Worm (Caenorhabditis elegans) whole organism, L2 larva: ENCODE results near the gene F01F1.3.

Experiments
- F13H6.1 ChIP-seq: sonication (generic microtip); optimal IDR thresholded peaks from 2 replicates; lab custom pipeline; 2016; ENCODE audit warnings: missing genetic modification characterization, missing compliant biosample characterization
- Y55F3AM.14 ChIP-seq: fragments of 200-800 bp; sonication (Bioruptor generic); optimal IDR thresholded peaks from 2 replicates; lab custom pipeline; 2018; ENCODE audit warnings: mild to moderate bottlenecking, missing genetic modification characterization, missing compliant biosample characterization
- ZK546.5 ChIP-seq: sonication (generic microtip); optimal IDR thresholded peaks from 2 replicates; lab custom pipeline; 2017; ENCODE audit warnings: missing biosample characterization, missing genetic modification characterization
- aly-2 ChIP-seq: fragments of 150-350 bp; optimal IDR thresholded peaks from 2 replicates; lab custom pipeline; 2014; ENCODE audit warnings: missing biosample characterization, missing genetic modification characterization
- blmp-1 ChIP-seq: sonication (generic microtip); optimal IDR thresholded peaks from 2 replicates; lab custom pipeline; 2017; ENCODE audit warnings: missing genetic modification characterization, mild to moderate bottlenecking, missing compliant biosample characterization, antibody characterized with exemption, moderate library complexity; ENCODE audit not compliant: insufficient read depth
- crh-2 ChIP-seq: sonication (generic microtip); optimal IDR thresholded peaks from 2 replicates; lab custom pipeline; 2017; ENCODE audit warnings: missing biosample characterization, missing genetic modification characterization
- dmd-4 ChIP-seq: sonication (generic microtip); optimal IDR thresholded peaks from 2 replicates; lab custom pipeline; 2017; ENCODE audit warnings: missing biosample characterization, missing genetic modification characterization
- egl-27 ChIP-seq: sonication (generic microtip); optimal IDR thresholded peaks from 3 replicates; lab custom pipeline; 2017; ENCODE audit warnings: missing biosample characterization, missing genetic modification reagents, missing genetic modification characterization
- elt-1 ChIP-seq: fragments of 150-350 bp; optimal IDR thresholded peaks from 2 replicates; lab custom pipeline; 2014; ENCODE audit warnings: missing biosample characterization, missing genetic modification characterization
- elt-3 ChIP-seq: sonication (generic microtip); optimal IDR thresholded peaks from 2 replicates; lab custom pipeline; 2017; ENCODE audit warnings: missing biosample characterization, missing genetic modification characterization
- fos-1 ChIP-seq: fragments of 150-350 bp; optimal IDR thresholded peaks from 2 replicates; lab custom pipeline; 2014; ENCODE audit warnings: missing biosample characterization, missing genetic modification characterization
- gmeb-1 ChIP-seq: fragments of 150-350 bp; optimal IDR thresholded peaks from 2 replicates; lab custom pipeline; 2014; ENCODE audit warnings: missing biosample characterization, missing genetic modification characterization
- mbf-1 ChIP-seq: sonication (generic microtip); optimal IDR thresholded peaks from 2 replicates; lab custom pipeline; 2017; ENCODE audit warnings: missing biosample characterization, missing genetic modification characterization
- mdl-1 ChIP-seq, 2 experiments: fragments of 150-350 bp in 1 of 2; sonication (generic microtip) in 1 of 2; optimal IDR thresholded peaks; 2 replicates each; lab custom pipeline; 2017; ENCODE audit warnings: missing biosample characterization in 2 of 2, missing genetic modification characterization in 2 of 2
- nhr-10 ChIP-seq: sonication (generic microtip); optimal IDR thresholded peaks from 2 replicates; lab custom pipeline; 2017; ENCODE audit warnings: missing biosample characterization, missing genetic modification characterization
- nhr-11 ChIP-seq: fragments of 150-350 bp; optimal IDR thresholded peaks from 2 replicates; lab custom pipeline; 2014; ENCODE audit warnings: missing biosample characterization, missing genetic modification characterization
- nhr-129 ChIP-seq: fragments of 150-350 bp; optimal IDR thresholded peaks from 2 replicates; lab custom pipeline; 2014; ENCODE audit warnings: missing biosample characterization, missing genetic modification characterization
- nhr-21 ChIP-seq: fragments of 150-350 bp; optimal IDR thresholded peaks from 2 replicates; lab custom pipeline; 2014; ENCODE audit warnings: missing biosample characterization, missing genetic modification characterization
- nhr-237 ChIP-seq: fragments of 150-350 bp; optimal IDR thresholded peaks from 2 replicates; lab custom pipeline; 2014; ENCODE audit warnings: missing biosample characterization, missing genetic modification characterization
- nhr-25 ChIP-seq: fragments of 150-350 bp; sonication (generic microtip); optimal IDR thresholded peaks from 3 replicates; lab custom pipeline; 2014; ENCODE audit warnings: missing biosample characterization, missing genetic modification characterization
- nhr-77 ChIP-seq: fragments of 150-350 bp; optimal IDR thresholded peaks from 2 replicates; lab custom pipeline; 2014; ENCODE audit warnings: missing biosample characterization, missing genetic modification characterization
- peb-1 ChIP-seq: fragments of 150-350 bp; optimal IDR thresholded peaks from 2 replicates; lab custom pipeline; 2014; ENCODE audit warnings: missing biosample characterization, missing genetic modification characterization
- sem-4 ChIP-seq: fragments of 150-350 bp; optimal IDR thresholded peaks from 2 replicates; lab custom pipeline; 2014; ENCODE audit warnings: missing biosample characterization, missing genetic modification reagents, missing genetic modification characterization
- sma-3 ChIP-seq: sonication (generic microtip); optimal IDR thresholded peaks from 2 replicates; lab custom pipeline; 2016; ENCODE audit warnings: missing genetic modification reagents, missing genetic modification characterization, missing compliant biosample characterization
- sma-9 ChIP-seq, 2 experiments: fragments of 150-350 bp in 1 of 2; sonication (generic microtip) in 1 of 2; optimal IDR thresholded peaks; 2 replicates each; lab custom pipeline; 2014 to 2016; ENCODE audit warnings: missing genetic modification characterization in 2 of 2, mild to moderate bottlenecking in 1 of 2, missing biosample characterization in 1 of 2, missing compliant biosample characterization in 1 of 2, missing genetic modification reagents in 1 of 2, moderate library complexity in 1 of 2
- unc-39 ChIP-seq: fragments of 150-350 bp; optimal IDR thresholded peaks from 2 replicates; lab custom pipeline; 2014; ENCODE audit warnings: missing biosample characterization, missing genetic modification characterization
- unc-55 ChIP-seq: fragments of 150-350 bp; sonication (generic microtip); optimal IDR thresholded peaks from 3 replicates; lab custom pipeline; 2014; ENCODE audit warnings: missing biosample characterization, missing genetic modification reagents, missing genetic modification characterization
- unc-62 ChIP-seq: fragments of 150-350 bp; optimal IDR thresholded peaks from 2 replicates; lab custom pipeline; 2014; ENCODE audit warnings: missing biosample characterization, missing genetic modification reagents, missing genetic modification characterization
- zag-1 ChIP-seq: fragments of 150-350 bp; optimal IDR thresholded peaks from 2 replicates; lab custom pipeline; 2014; ENCODE audit warnings: missing biosample characterization, missing genetic modification characterization
- ztf-1 ChIP-seq: fragments of 200-800 bp; sonication (Bioruptor generic); conservative IDR thresholded peaks from 2 replicates; pipeline ENCODE4 v1.3.6; 2022; ENCODE audit warnings: missing genetic modification characterization, missing compliant biosample characterization
- ztf-4 ChIP-seq: fragments of 150-350 bp; optimal IDR thresholded peaks from 2 replicates; lab custom pipeline; 2014; ENCODE audit warnings: missing biosample characterization, missing genetic modification characterization

Gene F01F1.3

ce11 chrIII:5832442-5832841 lies 39.3 kb upstream of the F01F1.3 start:
- TF ChIP-seq nhr-237: no peak
- TF ChIP-seq zag-1: no peak
- TF ChIP-seq nhr-77 (tag; lab: Kevin White, UChicago): no peak
- TF ChIP-seq sma-9 (GFP tag; optimal IDR thresholded peaks at IDR 0.05; lab: Kevin White, UChicago): no peak
- no peak for TF ChIP-seq sma-9 (tag; optimal IDR thresholded peaks at IDR 0.05; lab: Kevin White, UChicago)
- no peak for TF ChIP-seq gmeb-1 (tag; lab: Kevin White, UChicago)
- TF ChIP-seq elt-3 (tag; lab: Kevin White, UChicago): no peak
- no peak for TF ChIP-seq egl-27 (tag; lab: Kevin White, UChicago)

ce11 chrIII:5833376-5833775 lies 38.4 kb upstream of the F01F1.3 start, which contains the start of the genes R12B2.13 and mdt-15:
Gene R12B2.13, minus strand, starts transcription at chrIII:5833476.
Gene mdt-15, minus strand, starts transcription at chrIII:5833751.
- no peak for TF ChIP-seq ztf-1 (GFP tag; lab: Robert Waterston, UW)
- TF ChIP-seq peb-1 (tag; lab: Kevin White, UChicago): no peak
- TF ChIP-seq unc-62 (GFP tag; lab: Kevin White, UChicago): no peak
- TF ChIP-seq unc-39 (tag; lab: Kevin White, UChicago): no peak
- TF ChIP-seq, all 48 proteins: peak for 0

- no peak for TF ChIP-seq aly-2 (tag; lab: Kevin White, UChicago)
- no peak for TF ChIP-seq nhr-237
- TF ChIP-seq unc-55 (GFP tag; lab: Kevin White, UChicago): no peak
- no peak for TF ChIP-seq dmd-4 (tag; lab: Kevin White, UChicago)
- TF ChIP-seq nhr-10: no peak
- TF ChIP-seq nhr-11 (tag; lab: Kevin White, UChicago): no peak
- no peak for TF ChIP-seq elt-3 (tag; lab: Kevin White, UChicago)
- no peak for TF ChIP-seq nhr-21
- TF ChIP-seq nhr-25 (tag; lab: Kevin White, UChicago): no peak
- no peak for TF ChIP-seq elt-1
- TF ChIP-seq Y55F3AM.14: no peak
- TF ChIP-seq mdl-1 (tag; optimal IDR thresholded peaks at IDR 0.05; lab: Kevin White, UChicago): no peak
- no peak for TF ChIP-seq egl-27 (tag; lab: Kevin White, UChicago)
- TF ChIP-seq ZK546.5 (tag; lab: Kevin White, UChicago): no peak
- no peak for TF ChIP-seq unc-39 (tag; lab: Kevin White, UChicago)
- TF ChIP-seq F13H6.1 (tag; lab: Kevin White, UChicago): no peak
- TF ChIP-seq sem-4 (tag; lab: Kevin White, UChicago): no peak
These were observed 37.7 kb upstream of the F01F1.3 start, which contains the start of gene R12B2.6 for ce11 chrIII:5834053-5834452. Gene R12B2.6, minus strand, starts transcription at chrIII:5834153.

DNA sequence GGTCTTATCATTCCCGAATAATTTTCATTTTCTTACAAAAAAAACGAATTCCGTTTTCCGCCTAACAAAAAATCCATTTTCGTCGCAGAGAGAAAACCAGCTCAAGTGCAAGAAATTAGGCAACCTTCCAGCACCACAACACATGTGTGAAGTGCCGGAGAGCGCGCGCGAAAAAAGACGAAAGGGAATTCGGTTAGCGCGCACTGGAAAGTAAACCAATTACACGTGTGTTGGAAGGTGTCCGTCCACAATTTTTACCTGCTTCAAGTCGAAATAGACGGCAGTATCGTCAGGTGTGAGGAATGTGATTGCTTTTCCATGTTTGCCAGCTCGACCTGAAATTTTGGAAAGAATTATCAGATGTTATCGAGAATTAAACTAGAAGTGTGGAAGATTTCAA lies 37.1 kb upstream of the F01F1.3 start:
- TF ChIP-seq mbf-1 (tag; lab: Kevin White, UChicago) (no peak), mdl-1 (tag; optimal IDR thresholded peaks at IDR 0.05; lab: Kevin White, UChicago) (no peak)
- TF ChIP-seq, all 48 proteins: peak for 0

DNA sequence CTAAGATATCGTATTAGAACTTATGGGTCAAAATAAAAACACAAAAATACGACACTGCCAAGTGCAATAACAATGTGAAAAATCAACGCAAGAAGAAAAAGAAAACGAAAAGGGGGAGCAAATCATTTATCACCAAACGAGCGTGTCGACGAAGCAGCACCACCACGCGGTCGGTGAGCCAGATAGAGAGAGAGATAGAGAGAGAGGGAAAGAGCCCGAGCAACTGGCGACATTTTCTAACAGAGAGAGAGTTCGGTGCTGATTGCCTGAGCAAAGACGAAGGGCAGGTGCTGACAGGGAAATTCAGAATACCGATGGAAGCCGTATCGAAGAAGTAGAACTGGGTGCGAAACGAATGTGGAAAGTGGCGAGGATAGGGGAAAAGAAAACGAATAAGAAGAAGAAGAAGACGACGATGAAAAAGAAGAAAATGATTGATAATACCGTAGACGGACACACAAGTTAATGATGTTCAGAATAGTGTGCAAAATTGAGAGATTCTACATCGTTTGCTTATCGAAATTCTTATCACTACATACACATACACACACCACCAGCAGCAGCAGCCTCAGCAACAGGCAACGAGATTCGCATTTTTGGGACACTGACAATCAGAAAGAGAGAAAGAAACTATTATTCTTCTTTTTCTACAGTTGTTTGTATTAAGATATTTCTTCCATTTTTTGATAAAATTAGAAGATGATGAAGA lies 36.4 kb upstream of the F01F1.3 start:
- TF ChIP-seq mdl-1 (tag; optimal IDR thresholded peaks at IDR 0.05; lab: Kevin White, UChicago): no peak
- peak; percentile 52 for TF ChIP-seq nhr-21
- peak; percentile 37 for TF ChIP-seq blmp-1 (tag; lab: Kevin White, UChicago)
- peak; percentile 85 for TF ChIP-seq fos-1 (tag; lab: Kevin White, UChicago)
- peak; percentile 50 for TF ChIP-seq ztf-4 (tag; lab: Kevin White, UChicago)
- peak; percentile 38 for TF ChIP-seq nhr-129 (tag; lab: Kevin White, UChicago)
- peak; percentile 57 for TF ChIP-seq crh-2 (tag; lab: Kevin White, UChicago)
- no peak for TF ChIP-seq Y55F3AM.14
- peak; percentile 48 for TF ChIP-seq sma-9 (GFP tag; optimal IDR thresholded peaks at IDR 0.05; lab: Kevin White, UChicago)
- TF ChIP-seq sma-9 (tag; optimal IDR thresholded peaks at IDR 0.05; lab: Kevin White, UChicago): no peak
- TF ChIP-seq sma-3 (GFP tag; lab: Kevin White, UChicago): peak; percentile 39
- TF ChIP-seq unc-55 (GFP tag; lab: Kevin White, UChicago): no peak
- peak; percentile 23 for TF ChIP-seq F13H6.1 (tag; lab: Kevin White, UChicago)
